Fruit fly (Drosophila melanogaster) whole organism, embryonic: Measurements from ENCODE around the gene tup.
A peak's percentile ranks its signal among the peaks of the same experiment; 100 is the strongest.

ENCODE experiments used
- Blimp-1 ChIP-seq: fragments of 200-800 bp; sonication (Bioruptor generic); optimal IDR thresholded peaks from 3 replicates; lab custom pipeline; 2018; ENCODE audit warnings: missing biosample characterization, missing genetic modification characterization, mild to moderate bottlenecking, moderate library complexity, missing genetic modification reagents
- CG10565 ChIP-seq: fragments of 200-800 bp; sonication (Bioruptor generic); optimal IDR thresholded peaks from 3 replicates; lab custom pipeline; 2016; ENCODE audit warnings: missing biosample characterization, mild to moderate bottlenecking, missing genetic modification characterization
- CG12236 ChIP-seq: fragments of 200-800 bp; sonication (Bioruptor generic); optimal IDR thresholded peaks from 2 replicates; lab custom pipeline; 2016; ENCODE audit warnings: missing biosample characterization, missing genetic modification characterization
- CG12391 ChIP-seq: fragments of 200-800 bp; sonication (Bioruptor generic); optimal IDR thresholded peaks from 3 replicates; lab custom pipeline; 2018; ENCODE audit warnings: missing biosample characterization, mild to moderate bottlenecking, missing genetic modification characterization, moderate library complexity
- CG13424 ChIP-seq: fragments of 200-800 bp; sonication (Bioruptor generic); optimal IDR thresholded peaks from 2 replicates; lab custom pipeline; 2019; ENCODE audit warnings: missing biosample characterization, mild to moderate bottlenecking, missing genetic modification characterization, moderate library complexity
- CG14014 ChIP-seq: fragments of 200-800 bp; sonication (Bioruptor generic); IDR thresholded peaks from 2 replicates; pipeline ENCODE4 v1.3.6; 2022; ENCODE audit warnings: missing biosample characterization, missing genetic modification characterization
- CG17829 ChIP-seq: fragments of 200-800 bp; optimal IDR thresholded peaks from 2 replicates; lab custom pipeline; 2019; ENCODE audit warnings: missing biosample characterization, mild to moderate bottlenecking, missing genetic modification characterization, moderate library complexity
- CG17912 ChIP-seq: fragments of 200-800 bp; sonication (Bioruptor generic); optimal IDR thresholded peaks from 2 replicates; lab custom pipeline; 2018; ENCODE audit warnings: missing biosample characterization, mild to moderate bottlenecking, missing genetic modification characterization
- CG18262 ChIP-seq: fragments of 200-800 bp; optimal IDR thresholded peaks from 3 replicates; lab custom pipeline; 2019; ENCODE audit warnings: missing biosample characterization, mild to moderate bottlenecking, missing genetic modification characterization, moderate library complexity
- CG32772 ChIP-seq: fragments of 200-800 bp; sonication (Bioruptor generic); IDR thresholded peaks from 2 replicates; pipeline ENCODE4 v1.3.6; 2022; ENCODE audit warnings: missing biosample characterization, missing genetic modification characterization
- CG34224 ChIP-seq: fragments of 200-800 bp; sonication (Bioruptor generic); IDR thresholded peaks from 3 replicates; pipeline ENCODE4 v1.3.6; 2022; ENCODE audit warnings: missing biosample characterization, missing genetic modification characterization; ENCODE audit not compliant: partially characterized antibody
- CG4404 ChIP-seq: fragments of 200-800 bp; sonication (Bioruptor generic); IDR thresholded peaks from 2 replicates; pipeline ENCODE4 v1.3.6; 2022; ENCODE audit warnings: missing biosample characterization, missing genetic modification characterization
- CG6765 ChIP-seq: fragments of 200-800 bp; sonication (Bioruptor generic); optimal IDR thresholded peaks from 3 replicates; lab custom pipeline; 2017; ENCODE audit warnings: missing biosample characterization, mild to moderate bottlenecking, missing genetic modification characterization
- CG6791 ChIP-seq: fragments of 200-800 bp; sonication (Bioruptor generic); IDR thresholded peaks from 3 replicates; pipeline ENCODE4 v1.3.6; 2022; ENCODE audit warnings: missing biosample characterization, missing genetic modification characterization; ENCODE audit not compliant: partially characterized antibody
- CG7745 ChIP-seq: fragments of 200-800 bp; sonication (Bioruptor generic); optimal IDR thresholded peaks from 2 replicates; lab custom pipeline; 2018; ENCODE audit warnings: missing biosample characterization, mild to moderate bottlenecking, missing genetic modification characterization, moderate library complexity
- Doc2 ChIP-seq: fragments of 200-800 bp; sonication (Bioruptor generic); IDR thresholded peaks from 2 replicates; pipeline ENCODE4 v1.3.6; 2022; ENCODE audit warnings: missing biosample characterization, missing genetic modification characterization
- Ets65A ChIP-seq: fragments of 200-800 bp; sonication (Bioruptor generic); peaks from one replicate; lab custom pipeline; 2016; ENCODE audit warnings: missing biosample characterization, missing genetic modification characterization
- GATAe ChIP-seq: fragments of 200-800 bp; sonication (Bioruptor generic); conservative IDR thresholded peaks from 2 replicates; pipeline ENCODE4 v1.3.6; 2022; ENCODE audit warnings: missing biosample characterization, missing genetic modification characterization
- HLH4C ChIP-seq: fragments of 200-800 bp; sonication (Bioruptor generic); IDR thresholded peaks from 3 replicates; pipeline ENCODE4 v1.3.6; 2022; ENCODE audit warnings: missing biosample characterization, missing genetic modification characterization; ENCODE audit not compliant: partially characterized antibody
- HLHmδ ChIP-seq: fragments of 200-800 bp; sonication (Bioruptor generic); optimal IDR thresholded peaks from 2 replicates; lab custom pipeline; 2018; ENCODE audit warnings: missing biosample characterization, mild to moderate bottlenecking, missing genetic modification characterization, moderate library complexity
- Hr51 ChIP-seq, 2 experiments: fragments of 200-800 bp; sonication (Bioruptor generic); optimal IDR thresholded peaks; 2 replicates in 1 of 2; 3 replicates in 1 of 2; lab custom pipeline; 2016 to 2018; ENCODE audit warnings: missing biosample characterization in 2 of 2, missing genetic modification characterization in 2 of 2, mild to moderate bottlenecking in 1 of 2, moderate library complexity in 1 of 2
- Hsf ChIP-seq: fragments of 200-800 bp; sonication (Bioruptor generic); optimal IDR thresholded peaks from 3 replicates; lab custom pipeline; 2016; ENCODE audit warnings: missing biosample characterization, missing genetic modification characterization
- Mrtf ChIP-seq: fragments of 200-800 bp; sonication (Bioruptor generic); IDR thresholded peaks from 3 replicates; pipeline ENCODE4 v1.3.6; 2022; ENCODE audit warnings: missing biosample characterization, missing genetic modification characterization
- Pdp1 ChIP-seq, 2 experiments: fragments of 200-800 bp; sonication (Bioruptor generic); optimal IDR thresholded peaks; 3 replicates each; lab custom pipeline; 2016; ENCODE audit warnings: missing biosample characterization in 2 of 2, missing genetic modification characterization in 2 of 2, mild to moderate bottlenecking in 1 of 2, moderate library complexity in 1 of 2
- Ptx1 ChIP-seq: fragments of 200-800 bp; sonication (Bioruptor generic); IDR thresholded peaks from 2 replicates; pipeline ENCODE4 v1.3.6; 2022; ENCODE audit warnings: missing biosample characterization, missing genetic modification characterization
- Sry-β ChIP-seq: fragments of 200-800 bp; sonication (Bioruptor generic); optimal IDR thresholded peaks from 2 replicates; lab custom pipeline; 2018; ENCODE audit warnings: missing biosample characterization, mild to moderate bottlenecking, missing genetic modification characterization, moderate library complexity
- Taf1 ChIP-seq: fragments of 200-800 bp; sonication (Bioruptor generic); IDR thresholded peaks from 2 replicates; pipeline ENCODE4 v1.3.6; 2022; ENCODE audit warnings: missing biosample characterization, missing genetic modification characterization
- Trl ChIP-seq, 3 experiments: fragments of >200 bp in 2 of 3; fragments of 200-800 bp in 1 of 3; sonication (Bioruptor generic) in 1 of 3; optimal IDR thresholded peaks; 2 replicates in 1 of 3; 3 replicates in 2 of 3; lab custom pipeline; 2016 to 2017; ENCODE audit warnings: missing biosample characterization in 1 of 3, missing genetic modification characterization in 1 of 3
- chinmo ChIP-seq: fragments of 200-800 bp; sonication (Bioruptor generic); IDR thresholded peaks from 4 replicates; pipeline ENCODE4 v1.3.6; 2022; ENCODE audit warnings: missing biosample characterization, missing genetic modification characterization; ENCODE audit not compliant: partially characterized antibody
- chn ChIP-seq: fragments of 200-800 bp; sonication (Bioruptor generic); optimal IDR thresholded peaks from 2 replicates; lab custom pipeline; 2016; ENCODE audit warnings: missing biosample characterization, missing genetic modification characterization
- cwo ChIP-seq: fragments of 200-800 bp; sonication (Bioruptor generic); optimal IDR thresholded peaks from 3 replicates; lab custom pipeline; 2017; ENCODE audit warnings: missing biosample characterization, missing genetic modification characterization, mild to moderate bottlenecking, moderate library complexity, missing genetic modification reagents
- dmrt99B ChIP-seq: fragments of 200-800 bp; sonication (Bioruptor generic); optimal IDR thresholded peaks from 2 replicates; lab custom pipeline; 2018; ENCODE audit warnings: missing biosample characterization, mild to moderate bottlenecking, missing genetic modification characterization, moderate library complexity
- exex ChIP-seq: fragments of 200-800 bp; sonication (Bioruptor generic); optimal IDR thresholded peaks from 4 replicates; lab custom pipeline; 2018; ENCODE audit warnings: missing biosample characterization, mild to moderate bottlenecking, missing genetic modification characterization, moderate library complexity
- gem ChIP-seq: fragments of 200-800 bp; sonication (Bioruptor generic); optimal IDR thresholded peaks from 2 replicates; lab custom pipeline; 2019; ENCODE audit warnings: missing biosample characterization, mild to moderate bottlenecking, missing genetic modification characterization, moderate library complexity
- hb ChIP-seq: fragments of 200-800 bp; sonication (Bioruptor generic); IDR thresholded peaks from 3 replicates; pipeline ENCODE4 v1.3.6; 2022; ENCODE audit warnings: missing biosample characterization, missing genetic modification characterization; ENCODE audit not compliant: partially characterized antibody
- ken ChIP-seq: fragments of 200-800 bp; sonication (Bioruptor generic); IDR thresholded peaks from 3 replicates; pipeline ENCODE4 v1.3.6; 2022; ENCODE audit warnings: missing biosample characterization, missing genetic modification characterization
- lbe ChIP-seq: fragments of 200-800 bp; sonication (Bioruptor generic); optimal IDR thresholded peaks from 2 replicates; lab custom pipeline; 2016; ENCODE audit warnings: missing biosample characterization, mild to moderate bottlenecking, missing genetic modification characterization
- nmo ChIP-seq: fragments of 200-800 bp; sonication (Bioruptor generic); optimal IDR thresholded peaks from 2 replicates; lab custom pipeline; 2018; ENCODE audit warnings: missing biosample characterization, mild to moderate bottlenecking, missing genetic modification characterization, moderate library complexity
- oc ChIP-seq: fragments of 200-800 bp; sonication (Bioruptor generic); optimal IDR thresholded peaks from 2 replicates; lab custom pipeline; 2018; ENCODE audit warnings: missing biosample characterization, mild to moderate bottlenecking, missing genetic modification characterization, moderate library complexity
- pum ChIP-seq: fragments of 200-800 bp; sonication (Bioruptor generic); optimal IDR thresholded peaks from 2 replicates; lab custom pipeline; 2016; ENCODE audit warnings: missing biosample characterization, missing genetic modification characterization
- schlank ChIP-seq: fragments of 200-800 bp; sonication (Bioruptor generic); optimal IDR thresholded peaks from 2 replicates; lab custom pipeline; 2018; ENCODE audit warnings: missing biosample characterization, mild to moderate bottlenecking, missing genetic modification characterization
- slp2 ChIP-seq: fragments of 200-800 bp; sonication (Bioruptor generic); optimal IDR thresholded peaks from 2 replicates; lab custom pipeline; 2016; ENCODE audit warnings: missing biosample characterization, missing genetic modification characterization
- sna ChIP-seq: fragments of 200-800 bp; sonication (Bioruptor generic); IDR thresholded peaks from 2 replicates; pipeline ENCODE4 v1.3.6; 2022; ENCODE audit warnings: missing biosample characterization, missing genetic modification characterization; ENCODE audit not compliant: partially characterized antibody
- stc ChIP-seq: fragments of 200-800 bp; sonication (Bioruptor generic); IDR thresholded peaks from 2 replicates; pipeline ENCODE4 v1.3.6; 2022; ENCODE audit warnings: missing biosample characterization, missing genetic modification characterization
- tin ChIP-seq: fragments of 200-800 bp; sonication (Bioruptor generic); optimal IDR thresholded peaks from 3 replicates; lab custom pipeline; 2016; ENCODE audit warnings: missing biosample characterization, missing genetic modification characterization
- wdn ChIP-seq: fragments of 200-800 bp; sonication (Bioruptor generic); IDR thresholded peaks from 2 replicates; pipeline ENCODE4 v1.3.6; 2022; ENCODE audit warnings: missing biosample characterization, missing genetic modification characterization
- wek ChIP-seq: fragments of 200-800 bp; sonication (Bioruptor generic); optimal IDR thresholded peaks from 3 replicates; lab custom pipeline; 2018; ENCODE audit warnings: missing biosample characterization, mild to moderate bottlenecking, missing genetic modification characterization, moderate library complexity
- zen ChIP-seq: fragments of 200-800 bp; sonication (Bioruptor generic); optimal IDR thresholded peaks from 3 replicates; lab custom pipeline; 2018; ENCODE audit warnings: missing biosample characterization, mild to moderate bottlenecking, missing genetic modification characterization, moderate library complexity

Gene tup

DNA sequence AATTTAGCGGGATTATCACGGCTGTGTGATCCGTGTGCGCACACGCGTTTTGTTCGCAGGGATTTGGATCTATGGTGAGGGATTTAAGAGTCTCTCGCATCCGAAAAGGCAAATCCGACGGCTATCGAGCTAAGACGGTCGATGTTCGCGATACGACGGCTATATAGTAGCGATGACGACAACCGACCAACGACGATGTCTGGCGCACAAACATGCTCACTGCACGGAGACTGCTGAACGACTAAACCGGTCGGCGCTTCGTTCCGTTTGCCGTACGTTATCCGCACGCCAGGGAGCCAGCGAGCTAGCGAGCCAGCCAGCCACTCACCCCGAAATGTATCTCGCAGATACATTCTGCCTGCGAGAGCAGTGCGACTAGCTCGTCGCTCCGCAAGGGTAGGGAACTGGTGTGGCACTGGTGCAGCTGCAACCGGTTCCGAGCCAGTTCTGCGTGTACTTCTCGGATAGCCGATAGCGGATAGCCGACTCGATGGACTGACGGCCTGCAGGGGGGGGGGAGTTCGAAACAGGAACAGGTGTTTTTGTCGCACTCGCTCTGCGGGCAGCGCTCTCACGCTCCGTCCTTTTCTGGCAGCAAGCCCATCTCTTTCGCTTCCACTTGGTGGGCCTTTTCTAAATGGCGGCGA is at the start of gene tup (continued):
- TF ChIP-seq Hsf (GFP tag; lab: Kevin White, UChicago) (no peak), sna (GFP tag; lab: Robert Waterston, UW) (0 out of 2 replicates have a peak, but pooled peaks have one; percentile 39), CG6765 (GFP tag; lab: Kevin White, UChicago) (no peak), Doc2 (no peak), CG6791 (GFP tag; lab: Robert Waterston, UW) (no peak), Taf1 (GFP tag; lab: Robert Waterston, UW) (no peak), CG17912 (GFP tag; lab: Kevin White, UChicago) (no peak), CG4404 (GFP tag; lab: Robert Waterston, UW) (no peak), zen (tag; lab: Kevin White, UChicago) (no peak), wdn (GFP tag; lab: Robert Waterston, UW) (no peak), wek (GFP tag; lab: Kevin White, UChicago) (no peak), lbe (GFP tag; lab: Kevin White, UChicago) (no peak), Sry-β (GFP tag; lab: Kevin White, UChicago) (no peak), CG14014 (no peak), CG32772 (GFP tag; lab: Robert Waterston, UW) (0 out of 2 replicates have a peak, but pooled peaks have one; percentile 6), ken (no peak), Trl (optimal IDR thresholded peaks at IDR 0.05; lab: Kevin White, UChicago) (peak; percentile 2 to 7), Trl (GFP tag; optimal IDR thresholded peaks at IDR 0.05; lab: Kevin White, UChicago) (no peak), CG12391 (no peak), tin (GFP tag; lab: Kevin White, UChicago) (no peak), chinmo (GFP tag; lab: Robert Waterston, UW) (peak; percentile 97), Ptx1 (GFP tag; lab: Robert Waterston, UW) (no peak), GATAe (no peak), Ets65A (no peak), pum (no peak), CG13424 (tag; lab: Kevin White, UChicago) (no peak), cwo (GFP tag; lab: Kevin White, UChicago) (no peak), gem (tag; lab: Kevin White, UChicago) (no peak), HLH4C (GFP tag; lab: Robert Waterston, UW) (peak; percentile 49; the same call in 2 of the 3 replicates), Hr51 (GFP tag; optimal IDR thresholded peaks at IDR 0.05; lab: Kevin White, UChicago) (no peak), exex (no peak), CG17829 (tag; lab: Kevin White, UChicago) (peak; percentile 36), CG10565 (GFP tag; lab: Kevin White, UChicago) (no peak), CG18262 (tag; lab: Kevin White, UChicago) (no peak), nmo (GFP tag; lab: Kevin White, UChicago) (peak; percentile 55), stc (GFP tag; lab: Robert Waterston, UW) (no peak), dmrt99B (tag; lab: Kevin White, UChicago) (no peak), chn (GFP tag; lab: Kevin White, UChicago) (no peak), HLHmδ (peak; percentile 41), CG12236 (no peak), Blimp-1 (GFP tag; lab: Kevin White, UChicago) (no peak), CG34224 (GFP tag; lab: Robert Waterston, UW) (0 out of 3 replicates have a peak, but pooled peaks have one; percentile 21), CG7745 (tag; lab: Kevin White, UChicago) (peak; percentile 49), Mrtf (GFP tag; lab: Robert Waterston, UW) (no peak), oc (tag; lab: Kevin White, UChicago) (peak; percentile 29), schlank (tag; lab: Kevin White, UChicago) (no peak), slp2 (GFP tag; lab: Kevin White, UChicago) (no peak), hb (GFP tag; lab: Robert Waterston, UW) (no peak), Pdp1 (GFP tag; optimal IDR thresholded peaks at IDR 0.05; lab: Kevin White, UChicago) (peak in 1 of 2 experiments; percentile 24)
